Worm (Caenorhabditis elegans): ENCODE measurements around the gene F32G8.2.
A peak's percentile ranks its signal among the peaks of the same experiment; 100 is the strongest.

The F32G8.2 gene

DNA sequence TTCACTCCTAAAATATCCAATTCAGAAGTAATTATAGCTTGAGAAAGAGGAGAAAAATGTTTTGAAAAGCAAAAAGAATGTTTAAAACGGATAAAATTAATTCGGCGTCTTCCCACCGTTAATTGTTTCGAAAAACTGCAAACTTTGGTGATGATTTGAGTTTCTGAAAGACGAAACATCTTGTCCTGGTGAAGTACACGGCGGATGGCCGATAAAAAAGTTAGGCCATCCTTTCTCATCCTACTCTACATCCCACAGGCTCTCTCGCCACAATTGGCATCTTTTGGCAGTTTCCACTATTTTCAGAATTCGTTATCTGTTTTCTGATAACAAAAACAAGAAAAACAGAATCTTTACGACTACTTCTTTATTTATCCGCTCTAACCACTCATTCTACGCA is 23.9 kb upstream of the F32G8.2 start, which contains the start of the genes C35A5.8 and hda-11 (continued):
- no peak for TF ChIP-seq unc-86 (tag; optimal IDR thresholded peaks at IDR 0.05)
- no peak for TF ChIP-seq pag-3 (tag; optimal IDR thresholded peaks at IDR 0.05; ENCODE audit: borderline replicate concordance)
- TF ChIP-seq elt-4 (tag; optimal IDR thresholded peaks at IDR 0.05) = no peak
- no peak for TF ChIP-seq odd-2 (tag; optimal IDR thresholded peaks at IDR 0.05)
- TF ChIP-seq ceh-45 (GFP tag; IDR thresholded peaks at IDR 0.05) = no peak
- TF ChIP-seq che-1 (tag; optimal IDR thresholded peaks at IDR 0.05) = no peak
- peak; percentile 94 for TF ChIP-seq ceh-31 (tag; optimal IDR thresholded peaks at IDR 0.05)
- TF ChIP-seq ceh-19 (GFP tag; optimal IDR thresholded peaks at IDR 0.05) = peak; percentile 15
- TF ChIP-seq madf-2 (tag; optimal IDR thresholded peaks at IDR 0.05) = no peak
- TF ChIP-seq dmd-4 (tag; optimal IDR thresholded peaks at IDR 0.05; ENCODE audit: borderline replicate concordance) = no peak
- no peak for TF ChIP-seq fkh-10 (GFP tag; optimal IDR thresholded peaks at IDR 0.05)
- no peak for TF ChIP-seq gmeb-2 (tag; optimal IDR thresholded peaks at IDR 0.05)
- TF ChIP-seq ceh-14 (tag; optimal IDR thresholded peaks at IDR 0.05) = no peak
- TF ChIP-seq hlh-15 (tag; optimal IDR thresholded peaks at IDR 0.05) = peak; percentile 1
- TF ChIP-seq nhr-232 (tag; optimal IDR thresholded peaks at IDR 0.05) = no peak
- TF ChIP-seq ceh-30 (tag; optimal IDR thresholded peaks at IDR 0.05) = no peak
- TF ChIP-seq fkh-6 (tag; optimal IDR thresholded peaks at IDR 0.05) = peak; percentile 52
- TF ChIP-seq nfya-1 (tag; optimal IDR thresholded peaks at IDR 0.05) = peak; percentile 8
- TF ChIP-seq ceh-24 (tag; optimal IDR thresholded peaks at IDR 0.05) = no peak

DNA sequence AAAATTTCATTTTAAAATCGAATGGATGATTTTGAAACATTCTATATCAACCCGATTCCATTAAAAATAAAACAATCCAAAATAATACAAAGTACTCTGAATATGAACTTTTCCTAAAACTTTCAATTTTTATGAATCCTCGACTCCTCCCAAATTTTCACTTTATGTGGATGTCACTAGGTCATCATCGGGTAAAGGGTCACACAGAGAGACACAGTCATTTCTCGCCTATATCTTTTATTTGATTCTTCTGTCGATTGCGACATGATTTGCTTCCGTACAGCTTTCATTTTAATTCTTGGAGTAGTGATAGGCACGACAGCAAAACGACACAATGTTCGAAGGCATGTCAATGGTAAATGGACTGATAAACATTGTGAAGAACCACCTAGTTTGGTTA is 21.3 kb upstream of the F32G8.2 start, which contains the start of gene F25D1.3:
F25D1.3 (plus strand) TSS at position 225 of the 400 bp plus-strand sequence.
- TF ChIP-seq T23F11.4 (GFP tag; optimal IDR thresholded peaks at IDR 0.05) (no peak), mec-3 (tag; optimal IDR thresholded peaks at IDR 0.05; ENCODE audit: borderline replicate concordance) (no peak)

DNA sequence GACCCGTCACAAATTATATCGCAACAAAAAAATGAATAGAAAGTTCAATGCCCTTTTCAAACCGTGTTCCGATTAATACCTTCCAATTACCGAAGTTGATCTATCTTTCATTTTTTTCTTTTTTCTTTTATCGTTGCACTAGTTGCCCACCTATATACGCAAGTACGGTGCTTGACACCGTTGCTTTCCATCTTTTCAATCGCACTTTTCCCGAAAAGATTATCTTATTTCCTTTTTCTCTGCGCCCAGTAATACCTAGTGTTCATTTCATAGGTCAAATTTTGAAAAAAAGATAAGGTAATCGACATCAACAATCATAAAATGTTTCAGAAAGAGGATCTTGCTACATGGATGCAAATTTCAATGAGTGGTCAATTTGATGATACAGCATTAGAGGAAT is 20.2 kb upstream of the F32G8.2 start:
- TF ChIP-seq nhr-11 (tag; optimal IDR thresholded peaks at IDR 0.05) (no peak), Y22D7AL.16 (tag; optimal IDR thresholded peaks at IDR 0.05) (no peak), hlh-8 (tag; optimal IDR thresholded peaks at IDR 0.05) (no peak), ceh-24 (tag; optimal IDR thresholded peaks at IDR 0.05) (no peak), dve-1 (tag; optimal IDR thresholded peaks at IDR 0.05) (no peak), odd-2 (tag; optimal IDR thresholded peaks at IDR 0.05) (no peak), C08G9.2 (tag; optimal IDR thresholded peaks at IDR 0.05) (no peak)

DNA sequence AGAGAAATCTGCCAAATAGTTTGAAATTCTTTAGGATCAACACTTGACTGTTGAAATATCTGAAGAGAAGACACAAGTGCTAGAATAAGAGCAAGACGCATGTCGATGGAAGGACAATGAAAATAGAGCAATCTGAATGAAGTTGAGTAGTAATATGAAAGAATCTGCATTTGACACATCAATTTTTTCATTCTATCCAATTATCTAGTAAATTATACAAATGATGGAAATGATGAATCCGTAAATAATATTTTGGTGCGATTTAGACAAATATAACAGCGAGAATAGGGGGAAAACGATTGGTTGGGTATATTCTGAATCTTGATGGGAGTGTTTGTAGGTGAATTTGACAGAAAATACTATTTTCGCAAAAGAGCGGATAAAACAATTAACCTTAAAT is 17.1 kb upstream of the F32G8.2 start, which contains the start of gene txt-10:
txt-10 (minus strand) TSS at position 101 of the 400 bp plus-strand sequence.
- TF ChIP-seq gmeb-2 (tag; optimal IDR thresholded peaks at IDR 0.05) (no peak), ahr-1 (tag; optimal IDR thresholded peaks at IDR 0.05) (no peak), sox-2 (GFP tag; IDR thresholded peaks at IDR 0.05) (no peak), eyg-1 (tag; optimal IDR thresholded peaks at IDR 0.05) (no peak), lin-11 (tag; optimal IDR thresholded peaks at IDR 0.05) (no peak), ceh-9 (tag; optimal IDR thresholded peaks at IDR 0.05) (no peak), F13H6.1 (tag; optimal IDR thresholded peaks at IDR 0.05) (no peak), tbx-2 (tag; optimal IDR thresholded peaks at IDR 0.05) (no peak), dmd-4 (tag; optimal IDR thresholded peaks at IDR 0.05; ENCODE audit: borderline replicate concordance) (no peak), unc-55 (GFP tag; optimal IDR thresholded peaks at IDR 0.05) (no peak), hlh-6 (tag; optimal IDR thresholded peaks at IDR 0.05) (no peak), zip-5 (tag; optimal IDR thresholded peaks at IDR 0.05) (no peak), C38D4.7 (GFP tag; optimal IDR thresholded peaks at IDR 0.05) (no peak), nhr-232 (tag; optimal IDR thresholded peaks at IDR 0.05) (no peak), ceh-22 (tag; optimal IDR thresholded peaks at IDR 0.05) (no peak)

Measured in whole organism, late embryonic.